Worm (Caenorhabditis elegans) whole organism, early embryonic: ENCODE data around the gene cah-4.

ENCODE experiments used
- B0310.2 ChIP-seq: sonication (generic microtip); optimal IDR thresholded peaks from 2 replicates; lab custom pipeline; 2016; ENCODE audit warnings: mild to moderate bottlenecking, missing genetic modification characterization, missing compliant biosample characterization
- F13C5.2 ChIP-seq: sonication (generic microtip); optimal IDR thresholded peaks from 2 replicates; lab custom pipeline; 2017; ENCODE audit warnings: mild to moderate bottlenecking, missing genetic modification characterization, inconsistent platforms, missing compliant biosample characterization
- aly-1 ChIP-seq: sonication (generic microtip); optimal IDR thresholded peaks from 2 replicates; lab custom pipeline; 2016; ENCODE audit warnings: missing genetic modification characterization, missing compliant biosample characterization
- ama-1 ChIP-seq: fragments of 150-350 bp; optimal IDR thresholded peaks from 2 replicates; lab custom pipeline; 2014
- ceh-13 ChIP-seq: fragments of 200-800 bp; sonication (Bioruptor generic); optimal IDR thresholded peaks from 2 replicates; lab custom pipeline; 2018; ENCODE audit warnings: mild to moderate bottlenecking, missing genetic modification characterization, missing compliant biosample characterization
- ceh-36 ChIP-seq: sonication (generic microtip); optimal IDR thresholded peaks from 2 replicates; lab custom pipeline; 2016; ENCODE audit warnings: missing genetic modification characterization, inconsistent platforms, missing compliant biosample characterization
- ets-7 ChIP-seq: sonication (generic microtip); optimal IDR thresholded peaks from 2 replicates; lab custom pipeline; 2016; ENCODE audit warnings: missing genotype, missing genetic modification characterization, missing compliant biosample characterization
- flt-1 ChIP-seq: fragments of 200-800 bp; sonication (Bioruptor generic); IDR thresholded peaks from 2 replicates; pipeline ENCODE4 v1.3.6; 2022; ENCODE audit warnings: missing genetic modification characterization, missing compliant biosample characterization
- hmbx-1 ChIP-seq: sonication (generic microtip); optimal IDR thresholded peaks from 2 replicates; lab custom pipeline; 2016; ENCODE audit warnings: mild to moderate bottlenecking, missing genetic modification characterization, missing compliant biosample characterization
- hmg-4 ChIP-seq: fragments of 200-800 bp; sonication (Bioruptor generic); optimal IDR thresholded peaks from 2 replicates; lab custom pipeline; 2018; ENCODE audit warnings: mild to moderate bottlenecking, missing genetic modification characterization, missing compliant biosample characterization
- hnd-1 ChIP-seq: sonication (generic microtip); optimal IDR thresholded peaks from 2 replicates; lab custom pipeline; 2016; ENCODE audit warnings: missing genetic modification characterization, missing compliant biosample characterization
- pes-1 ChIP-seq: fragments of 200-800 bp; sonication (Bioruptor generic); IDR thresholded peaks from 2 replicates; pipeline ENCODE4 v1.3.6; 2022; ENCODE audit warnings: missing genetic modification reagents, missing genetic modification characterization, missing compliant biosample characterization
- scrt-1 ChIP-seq: fragments of 200-800 bp; sonication (Bioruptor generic); IDR thresholded peaks from 2 replicates; pipeline ENCODE4 v1.3.6; 2022; ENCODE audit warnings: missing genetic modification characterization, missing compliant biosample characterization
- sea-1 ChIP-seq: fragments of 200-800 bp; sonication (Bioruptor generic); conservative IDR thresholded peaks from 2 replicates; pipeline ENCODE4 v1.3.6; 2022; ENCODE audit warnings: missing genetic modification characterization, missing compliant biosample characterization
- tbx-11 ChIP-seq: fragments of 200-800 bp; sonication (Bioruptor generic); IDR thresholded peaks from 2 replicates; pipeline ENCODE4 v1.3.6; 2022; ENCODE audit warnings: missing genetic modification characterization, missing compliant biosample characterization
- tbx-37 ChIP-seq: fragments of 200-800 bp; sonication (Bioruptor generic); conservative IDR thresholded peaks from 2 replicates; pipeline ENCODE4 v1.3.6; 2022; ENCODE audit warnings: missing genetic modification reagents, missing genetic modification characterization, missing compliant biosample characterization
- tra-4 ChIP-seq: sonication (generic microtip); optimal IDR thresholded peaks from 2 replicates; lab custom pipeline; 2017; ENCODE audit warnings: missing genetic modification characterization, missing compliant biosample characterization

cah-4 gene

ce11 chrX:13544544-13545021 is 2.2 kb downstream of the cah-4 start:
- TF ChIP-seq tra-4 (tag; lab: Kevin White, UChicago) = no peak
- no peak for TF ChIP-seq pes-1 (GFP tag; lab: Robert Waterston, UW)
- no peak for TF ChIP-seq sea-1 (GFP tag; lab: Robert Waterston, UW)
- TF ChIP-seq ceh-36 (tag; lab: Kevin White, UChicago) = no peak
- TF ChIP-seq B0310.2 (tag; lab: Kevin White, UChicago) = no peak
- TF ChIP-seq flt-1 (GFP tag; lab: Robert Waterston, UW) = no peak
- TF ChIP-seq ceh-13 (GFP tag; lab: Kevin White, UChicago) = no peak
- no peak for TF ChIP-seq aly-1 (tag; lab: Kevin White, UChicago)
- no peak for TF ChIP-seq F13C5.2 (tag; lab: Kevin White, UChicago)
- no peak for TF ChIP-seq hnd-1
- TF ChIP-seq ets-7 = no peak
- TF ChIP-seq tbx-11 (GFP tag; lab: Robert Waterston, UW) = no peak

- TF ChIP-seq tbx-11 (GFP tag; lab: Robert Waterston, UW) = no peak
- no peak for TF ChIP-seq flt-1 (GFP tag; lab: Robert Waterston, UW)
- TF ChIP-seq pes-1 (GFP tag; lab: Robert Waterston, UW) = no peak
- TF ChIP-seq ama-1 (lab: Kevin White, UChicago) = no peak
- no peak for TF ChIP-seq scrt-1 (GFP tag; lab: Robert Waterston, UW)
- no peak for TF ChIP-seq hmbx-1
- no peak for TF ChIP-seq hnd-1
Measured at ce11 chrX:13550890-13551289, 8.5 kb downstream of the cah-4 start, which contains the start of gene odr-1. Gene odr-1 (minus strand): TSS chrX:13550990.

ce11 chrX:13555098-13555497 is 12.7 kb downstream of the cah-4 start:
- TF ChIP-seq F13C5.2 (tag; lab: Kevin White, UChicago) (no peak), hnd-1 (no peak), ceh-36 (tag; lab: Kevin White, UChicago) (no peak), hmg-4 (GFP tag; lab: Kevin White, UChicago) (no peak), sea-1 (GFP tag; lab: Robert Waterston, UW) (no peak), ama-1 (lab: Kevin White, UChicago) (no peak), B0310.2 (tag; lab: Kevin White, UChicago) (no peak), ceh-13 (GFP tag; lab: Kevin White, UChicago) (no peak), tra-4 (tag; lab: Kevin White, UChicago) (no peak), scrt-1 (GFP tag; lab: Robert Waterston, UW) (no peak), flt-1 (GFP tag; lab: Robert Waterston, UW) (no peak), ets-7 (no peak), hmbx-1 (no peak), aly-1 (tag; lab: Kevin White, UChicago) (no peak), tbx-11 (GFP tag; lab: Robert Waterston, UW) (no peak), tbx-37 (GFP tag; lab: Robert Waterston, UW) (no peak), pes-1 (GFP tag; lab: Robert Waterston, UW) (no peak)

ce11 chrX:13556066-13556465 is 13.7 kb downstream of the cah-4 start, which contains the start of gene glb-20:
Gene glb-20 (minus strand): TSS chrX:13556166.
- TF ChIP-seq hmg-4 (GFP tag; lab: Kevin White, UChicago) (no peak), scrt-1 (GFP tag; lab: Robert Waterston, UW) (no peak), flt-1 (GFP tag; lab: Robert Waterston, UW) (no peak), F13C5.2 (tag; lab: Kevin White, UChicago) (no peak), tbx-37 (GFP tag; lab: Robert Waterston, UW) (no peak), ama-1 (lab: Kevin White, UChicago) (no peak), B0310.2 (tag; lab: Kevin White, UChicago) (no peak), pes-1 (GFP tag; lab: Robert Waterston, UW) (no peak)

- no peak for TF ChIP-seq sea-1 (GFP tag; lab: Robert Waterston, UW)
- TF ChIP-seq pes-1 (GFP tag; lab: Robert Waterston, UW) = no peak
- no peak for TF ChIP-seq ceh-13 (GFP tag; lab: Kevin White, UChicago)
- TF ChIP-seq tbx-11 (GFP tag; lab: Robert Waterston, UW) = no peak
- TF ChIP-seq tbx-37 (GFP tag; lab: Robert Waterston, UW) = no peak
- no peak for TF ChIP-seq ama-1 (lab: Kevin White, UChicago)
- no peak for TF ChIP-seq F13C5.2 (tag; lab: Kevin White, UChicago)
- no peak for TF ChIP-seq ets-7
- no peak for TF ChIP-seq scrt-1 (GFP tag; lab: Robert Waterston, UW)
- no peak for TF ChIP-seq flt-1 (GFP tag; lab: Robert Waterston, UW)
- TF ChIP-seq hnd-1 = no peak
- no peak for TF ChIP-seq tra-4 (tag; lab: Kevin White, UChicago)
- TF ChIP-seq hmbx-1 = no peak
Measured at ce11 chrX:13558667-13559066, 16.3 kb downstream of the cah-4 start.

ce11 chrX:13561954-13562353 is 19.6 kb downstream of the cah-4 start:
- no peak for TF ChIP-seq tbx-37 (GFP tag; lab: Robert Waterston, UW)

ce11 chrX:13566436-13566835 is 24.1 kb downstream of the cah-4 start, which contains the start of gene R01E6.2:
Gene R01E6.2 (minus strand): TSS chrX:13566536.
- no peak for TF ChIP-seq ama-1 (lab: Kevin White, UChicago)

ce11 chrX:13569854-13570253 is 27.5 kb downstream of the cah-4 start, which contains the start of gene R01E6.7:
Gene R01E6.7 (minus strand): TSS chrX:13569954.
- TF ChIP-seq hnd-1 (no peak), ama-1 (lab: Kevin White, UChicago) (no peak), aly-1 (tag; lab: Kevin White, UChicago) (no peak), flt-1 (GFP tag; lab: Robert Waterston, UW) (no peak), tra-4 (tag; lab: Kevin White, UChicago) (no peak), pes-1 (GFP tag; lab: Robert Waterston, UW) (no peak), ets-7 (no peak), ceh-36 (tag; lab: Kevin White, UChicago) (no peak), hmbx-1 (no peak), tbx-37 (GFP tag; lab: Robert Waterston, UW) (no peak), ceh-13 (GFP tag; lab: Kevin White, UChicago) (no peak), B0310.2 (tag; lab: Kevin White, UChicago) (no peak), sea-1 (GFP tag; lab: Robert Waterston, UW) (no peak), F13C5.2 (tag; lab: Kevin White, UChicago) (no peak), tbx-11 (GFP tag; lab: Robert Waterston, UW) (no peak), hmg-4 (GFP tag; lab: Kevin White, UChicago) (no peak), scrt-1 (GFP tag; lab: Robert Waterston, UW) (no peak)
